Worm (Caenorhabditis elegans): ENCODE data around the gene Y43C5A.7.

The Y43C5A.7 gene

DNA sequence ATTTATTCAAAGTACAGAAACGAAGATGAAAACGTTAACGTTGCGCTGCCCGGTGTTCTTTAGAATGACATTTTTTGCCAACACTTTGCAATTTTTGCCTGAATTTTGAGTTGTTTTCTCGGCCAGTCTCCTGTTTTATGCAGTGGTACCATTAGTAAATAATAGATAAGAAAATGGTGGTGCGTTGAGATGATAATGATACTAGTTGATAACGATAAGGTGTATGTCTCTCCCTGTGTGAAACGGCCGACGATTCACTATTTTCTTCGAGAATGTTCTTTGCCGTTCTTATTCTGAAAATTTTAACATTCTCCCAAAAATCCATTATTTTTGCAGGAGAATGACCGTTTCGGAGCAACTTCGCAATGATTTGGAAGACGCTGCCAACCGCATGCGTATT is 33.8 kb upstream of the Y43C5A.7 start, which contains the start of gene tkt-1:
tkt-1 (plus strand) TSS at position 337 of the 400 bp plus-strand sequence.
- TF ChIP-seq Y53G8AR.9 (GFP tag; conservative IDR thresholded peaks at IDR 0.05) (no peak), nfyb-1 (GFP tag; IDR thresholded peaks at IDR 0.05) (no peak), F10E7.11 (tag; optimal IDR thresholded peaks at IDR 0.05) (no peak), mxl-1 (tag; optimal IDR thresholded peaks at IDR 0.05) (no peak), tbp1 (GFP tag; optimal IDR thresholded peaks at IDR 0.05) (peak; percentile 10), xnd-1 (tag; optimal IDR thresholded peaks at IDR 0.05) (no peak), egl-18 (GFP tag; IDR thresholded peaks at IDR 0.05) (no peak), hlh-12 (tag; optimal IDR thresholded peaks at IDR 0.05) (no peak), lin-26 (GFP tag; IDR thresholded peaks at IDR 0.05) (no peak), ets-4 (GFP tag; optimal IDR thresholded peaks at IDR 0.05) (peak; percentile 26), ztf-26 (tag; optimal IDR thresholded peaks at IDR 0.05) (no peak), cebp-2 (GFP tag; IDR thresholded peaks at IDR 0.05) (no peak), F57C9.4 (tag; optimal IDR thresholded peaks at IDR 0.05) (no peak), bed-1 (GFP tag; IDR thresholded peaks at IDR 0.05) (no peak), nhr-120 (GFP tag; IDR thresholded peaks at IDR 0.05) (no peak), him-1 (tag; optimal IDR thresholded peaks at IDR 0.05) (no peak), lsl-1 (GFP tag; optimal IDR thresholded peaks at IDR 0.05) (no peak), ceh-40 (GFP tag; IDR thresholded peaks at IDR 0.05) (no peak), ztf-6 (GFP tag; IDR thresholded peaks at IDR 0.05) (no peak), ekl-4 (GFP tag; IDR thresholded peaks at IDR 0.05) (0 out of 2 replicates have a peak, but pooled peaks have one; percentile 40), madf-6 (GFP tag; IDR thresholded peaks at IDR 0.05) (no peak), ceh-58 (GFP tag; IDR thresholded peaks at IDR 0.05) (no peak), dpff-1 (tag; optimal IDR thresholded peaks at IDR 0.05) (no peak), lsy-27 (tag; optimal IDR thresholded peaks at IDR 0.05; ENCODE audit: borderline replicate concordance, insufficient read depth) (no peak), snpc-4 (GFP tag; optimal IDR thresholded peaks at IDR 0.05) (no peak), snpc-4 (tag; optimal IDR thresholded peaks at IDR 0.05) (no peak), nhr-80 (tag; optimal IDR thresholded peaks at IDR 0.05) (peak; percentile 74), nhr-90 (tag; optimal IDR thresholded peaks at IDR 0.05) (no peak), sdz-38 (tag; optimal IDR thresholded peaks at IDR 0.05) (no peak), hsf-1 (GFP tag; IDR thresholded peaks at IDR 0.05) (peak; percentile 74), rpc-1 (optimal IDR thresholded peaks at IDR 0.05) (no peak), rpc-1 (tag; optimal IDR thresholded peaks at IDR 0.05) (no peak), Y79H2A.3 (GFP tag; conservative IDR thresholded peaks at IDR 0.05) (no peak), B0336.3 (GFP tag; IDR thresholded peaks at IDR 0.05) (no peak), lir-1 (GFP tag; conservative IDR thresholded peaks at IDR 0.05) (no peak), cebp-1 (GFP tag; IDR thresholded peaks at IDR 0.05) (no peak), cebp-1 (tag; optimal IDR thresholded peaks at IDR 0.05) (peak; percentile 4)

DNA sequence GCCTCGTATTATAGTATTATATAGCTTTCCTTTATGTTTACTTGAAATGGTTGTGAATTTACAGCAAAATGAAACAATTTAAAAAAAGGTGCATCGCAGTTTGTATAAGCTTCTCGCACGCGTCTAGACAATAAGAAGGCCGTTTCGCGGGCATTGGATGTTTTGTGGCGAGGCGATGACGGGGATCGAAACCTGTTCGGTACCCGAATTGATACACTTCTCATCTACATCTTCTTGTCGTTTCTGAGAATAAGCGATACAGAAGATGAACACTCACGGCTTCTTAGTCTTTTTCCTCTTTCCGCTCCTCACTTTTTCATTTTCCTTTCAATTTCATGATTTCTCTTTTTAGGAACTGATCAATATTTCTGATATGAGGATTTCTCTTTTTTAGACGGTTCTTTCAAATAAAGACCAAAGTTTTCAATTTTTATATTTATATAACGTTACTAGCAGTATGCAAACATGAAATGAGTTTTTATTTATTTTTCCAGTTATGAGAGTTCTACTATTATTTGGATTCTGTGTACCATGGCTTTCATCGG is 31.3 kb upstream of the Y43C5A.7 start, which contains the start of gene F01G10.10:
F01G10.10 (plus strand) TSS at position 495 of the 545 bp plus-strand sequence.
- TF ChIP-seq F33H1.4 (GFP tag; IDR thresholded peaks at IDR 0.05), result peak; percentile 25; the same call in 1 of the 2 replicates
- TF ChIP-seq somi-1 (GFP tag; optimal IDR thresholded peaks at IDR 0.05), result no peak
- TF ChIP-seq B0336.3 (GFP tag; IDR thresholded peaks at IDR 0.05), result peak; percentile 86
- no peak for TF ChIP-seq tbx-9 (tag; optimal IDR thresholded peaks at IDR 0.05; ENCODE audit: borderline replicate concordance)
- no peak for TF ChIP-seq unc-130 (GFP tag; optimal IDR thresholded peaks at IDR 0.05)
- TF ChIP-seq B0035.1 (tag; optimal IDR thresholded peaks at IDR 0.05), result no peak
- TF ChIP-seq Y79H2A.3 (GFP tag; conservative IDR thresholded peaks at IDR 0.05), result peak; percentile 61; the same call in 1 of the 2 replicates
- no peak for TF ChIP-seq T07F8.4 (tag; optimal IDR thresholded peaks at IDR 0.05)
- TF ChIP-seq lin-40 (tag; optimal IDR thresholded peaks at IDR 0.05), result peak; percentile 20
- TF ChIP-seq attf-5 (GFP tag; optimal IDR thresholded peaks at IDR 0.05), result peak; percentile 3
- no peak for TF ChIP-seq T26A5.8 (tag; optimal IDR thresholded peaks at IDR 0.05)
- no peak for TF ChIP-seq F57A8.1 (GFP tag; optimal IDR thresholded peaks at IDR 0.05)
- TF ChIP-seq ztf-26 (tag; optimal IDR thresholded peaks at IDR 0.05), result peak; percentile 7
- no peak for TF ChIP-seq cebp-1 (GFP tag; IDR thresholded peaks at IDR 0.05)
- TF ChIP-seq cebp-1 (tag; optimal IDR thresholded peaks at IDR 0.05), result peak; percentile 8
- TF ChIP-seq madf-8 (GFP tag; conservative IDR thresholded peaks at IDR 0.05), result no peak
- TF ChIP-seq Y56A3A.18 (GFP tag; IDR thresholded peaks at IDR 0.05), result no peak
- no peak for TF ChIP-seq ZK185.1 (tag; optimal IDR thresholded peaks at IDR 0.05; ENCODE audit: poor library complexity, severe bottlenecking)
- TF ChIP-seq hmg-20 (GFP tag; IDR thresholded peaks at IDR 0.05), result no peak
